Fruit fly (Drosophila melanogaster) whole organism, embryonic: ENCODE measurements around the gene CG5445.

Experiments used
- Adf1 ChIP-seq: fragments of 200-800 bp; sonication (Bioruptor generic); IDR thresholded peaks from 2 replicates; pipeline ENCODE4 v1.3.6; 2022; ENCODE audit warnings: missing biosample characterization, missing genetic modification characterization
- B-H1 ChIP-seq: fragments of 200-800 bp; sonication (Bioruptor generic); IDR thresholded peaks from 3 replicates; pipeline ENCODE4 v1.3.6; 2022; ENCODE audit warnings: missing biosample characterization, missing genetic modification characterization
- B-H2 ChIP-seq: fragments of 200-800 bp; sonication (Bioruptor generic); optimal IDR thresholded peaks from 2 replicates; lab custom pipeline; 2018; ENCODE audit warnings: missing biosample characterization, mild to moderate bottlenecking, missing genetic modification characterization
- BEAF-32 ChIP-seq: fragments of 200-800 bp; sonication (Bioruptor generic); optimal IDR thresholded peaks from 3 replicates; lab custom pipeline; 2017; ENCODE audit warnings: missing biosample characterization, missing genetic modification characterization, mild to moderate bottlenecking, moderate library complexity, missing genetic modification reagents
- Blimp-1 ChIP-seq: fragments of 200-800 bp; sonication (Bioruptor generic); optimal IDR thresholded peaks from 3 replicates; lab custom pipeline; 2018; ENCODE audit warnings: missing biosample characterization, missing genetic modification characterization, mild to moderate bottlenecking, moderate library complexity, missing genetic modification reagents
- CG10543 ChIP-seq: fragments of 200-800 bp; sonication (Bioruptor generic); optimal IDR thresholded peaks from 3 replicates; lab custom pipeline; 2017; ENCODE audit warnings: missing biosample characterization, mild to moderate bottlenecking, missing genetic modification characterization, moderate library complexity
- CG10979 ChIP-seq: fragments of 200-800 bp; sonication (Bioruptor generic); optimal IDR thresholded peaks from 2 replicates; lab custom pipeline; 2018; ENCODE audit warnings: missing biosample characterization, mild to moderate bottlenecking, missing genetic modification characterization, moderate library complexity
- CG11504 ChIP-seq: fragments of 200-800 bp; sonication (Bioruptor generic); optimal IDR thresholded peaks from 3 replicates; lab custom pipeline; 2019; ENCODE audit warnings: missing biosample characterization, mild to moderate bottlenecking, missing genetic modification characterization, moderate library complexity
- CG12071 ChIP-seq: fragments of 200-800 bp; sonication (Bioruptor generic); optimal IDR thresholded peaks from 3 replicates; lab custom pipeline; 2018; ENCODE audit warnings: missing biosample characterization, mild to moderate bottlenecking, missing genetic modification characterization
- CG12391 ChIP-seq: fragments of 200-800 bp; sonication (Bioruptor generic); optimal IDR thresholded peaks from 3 replicates; lab custom pipeline; 2018; ENCODE audit warnings: missing biosample characterization, mild to moderate bottlenecking, missing genetic modification characterization, moderate library complexity
- CG13424 ChIP-seq: fragments of 200-800 bp; sonication (Bioruptor generic); optimal IDR thresholded peaks from 2 replicates; lab custom pipeline; 2019; ENCODE audit warnings: missing biosample characterization, mild to moderate bottlenecking, missing genetic modification characterization, moderate library complexity
- CG14965 ChIP-seq: fragments of 200-800 bp; sonication (Bioruptor generic); optimal IDR thresholded peaks from 2 replicates; lab custom pipeline; 2016; ENCODE audit warnings: missing biosample characterization, missing genetic modification characterization, borderline replicate concordance
- CG17361 ChIP-seq: fragments of 200-800 bp; sonication (Bioruptor generic); IDR thresholded peaks from 3 replicates; pipeline ENCODE4 v1.3.6; 2022; ENCODE audit warnings: missing biosample characterization, missing genetic modification characterization
- CG18262 ChIP-seq: fragments of 200-800 bp; optimal IDR thresholded peaks from 3 replicates; lab custom pipeline; 2019; ENCODE audit warnings: missing biosample characterization, mild to moderate bottlenecking, missing genetic modification characterization, moderate library complexity
- CG2678 ChIP-seq: fragments of 200-800 bp; sonication (Bioruptor generic); optimal IDR thresholded peaks from 3 replicates; lab custom pipeline; 2019; ENCODE audit warnings: missing biosample characterization, mild to moderate bottlenecking, missing genetic modification characterization, moderate library complexity
- CG2712 ChIP-seq: fragments of 200-800 bp; optimal IDR thresholded peaks from 3 replicates; lab custom pipeline; 2019; ENCODE audit warnings: missing biosample characterization, mild to moderate bottlenecking, missing genetic modification characterization, moderate library complexity
- CG7839 ChIP-seq: fragments of 200-800 bp; sonication (Bioruptor generic); optimal IDR thresholded peaks from 3 replicates; lab custom pipeline; 2018; ENCODE audit warnings: missing biosample characterization, mild to moderate bottlenecking, missing genetic modification characterization, moderate library complexity
- CTCF ChIP-seq: fragments of 200-800 bp; sonication (Bioruptor generic); optimal IDR thresholded peaks from 2 replicates; lab custom pipeline; 2017; ENCODE audit warnings: missing biosample characterization, mild to moderate bottlenecking, missing genetic modification characterization, moderate library complexity
- CrebB ChIP-seq: fragments of 200-800 bp; sonication (Bioruptor generic); optimal IDR thresholded peaks from 3 replicates; lab custom pipeline; 2018; ENCODE audit warnings: missing biosample characterization, mild to moderate bottlenecking, missing genetic modification characterization
- H2.0 ChIP-seq: fragments of 200-800 bp; sonication (Bioruptor generic); IDR thresholded peaks from 2 replicates; pipeline ENCODE4 v1.3.6; 2022; ENCODE audit warnings: missing biosample characterization, missing genetic modification characterization
- HmgZ ChIP-seq: fragments of 200-800 bp; sonication (Bioruptor generic); optimal IDR thresholded peaks from 2 replicates; lab custom pipeline; 2018; ENCODE audit warnings: missing biosample characterization, mild to moderate bottlenecking, missing genetic modification characterization
- Lpt ChIP-seq: fragments of >200 bp; optimal IDR thresholded peaks from 2 replicates; lab custom pipeline; 2018; ENCODE audit warnings: missing biosample characterization, missing genetic modification characterization
- MESR4 ChIP-seq: fragments of 200-800 bp; sonication (Bioruptor generic); optimal IDR thresholded peaks from 2 replicates; lab custom pipeline; 2018; ENCODE audit warnings: missing biosample characterization, mild to moderate bottlenecking, missing genetic modification characterization, moderate library complexity
- Sox102F ChIP-seq: fragments of 200-800 bp; sonication (Bioruptor generic); optimal IDR thresholded peaks from 2 replicates; lab custom pipeline; 2018; ENCODE audit warnings: missing biosample characterization, mild to moderate bottlenecking, missing genetic modification characterization, moderate library complexity
- Spps ChIP-seq: fragments of 200-800 bp; sonication (Bioruptor generic); optimal IDR thresholded peaks from 2 replicates; lab custom pipeline; 2018; ENCODE audit warnings: missing biosample characterization, mild to moderate bottlenecking, missing genetic modification characterization
- Ssrp ChIP-seq: fragments of 200-800 bp; sonication (Bioruptor generic); optimal IDR thresholded peaks from 2 replicates; lab custom pipeline; 2018; ENCODE audit warnings: missing biosample characterization, mild to moderate bottlenecking, missing genetic modification characterization, moderate library complexity
- TFAM ChIP-seq: fragments of 200-800 bp; sonication (Bioruptor generic); optimal IDR thresholded peaks from 2 replicates; lab custom pipeline; 2017; ENCODE audit warnings: missing biosample characterization, missing genetic modification characterization, inconsistent platforms
- Xrp1 ChIP-seq: fragments of 200-800 bp; sonication (Bioruptor generic); IDR thresholded peaks from 2 replicates; pipeline ENCODE4 v1.3.6; 2022; ENCODE audit warnings: missing biosample characterization, missing genetic modification characterization
- bsh ChIP-seq, 2 experiments: fragments of 200-800 bp; sonication (Bioruptor generic); optimal IDR thresholded peaks; 2 replicates each; lab custom pipeline; 2017 to 2018; ENCODE audit warnings: mild to moderate bottlenecking in 2 of 2, missing biosample characterization in 2 of 2, missing genetic modification characterization in 2 of 2, moderate library complexity in 1 of 2
- dmrt11E ChIP-seq: fragments of 200-800 bp; sonication (Bioruptor generic); optimal IDR thresholded peaks from 3 replicates; lab custom pipeline; 2018; ENCODE audit warnings: missing biosample characterization, mild to moderate bottlenecking, missing genetic modification characterization, moderate library complexity
- dmrt99B ChIP-seq: fragments of 200-800 bp; sonication (Bioruptor generic); optimal IDR thresholded peaks from 2 replicates; lab custom pipeline; 2018; ENCODE audit warnings: missing biosample characterization, mild to moderate bottlenecking, missing genetic modification characterization, moderate library complexity
- dpn ChIP-seq, 2 experiments: fragments of 200-800 bp; sonication (Bioruptor generic); optimal IDR thresholded peaks; 3 replicates each; lab custom pipeline; 2016; ENCODE audit warnings: missing biosample characterization in 2 of 2, missing genetic modification characterization in 2 of 2
- ewg ChIP-seq: fragments of 200-800 bp; sonication (Bioruptor generic); optimal IDR thresholded peaks from 3 replicates; lab custom pipeline; 2017; ENCODE audit warnings: mild to moderate bottlenecking, missing biosample characterization, missing genetic modification reagents, missing genetic modification characterization
- fru ChIP-seq: fragments of >200 bp; optimal IDR thresholded peaks from 2 replicates; lab custom pipeline; 2017
- gcm ChIP-seq: fragments of 200-800 bp; sonication (Bioruptor generic); optimal IDR thresholded peaks from 2 replicates; lab custom pipeline; 2019; ENCODE audit warnings: missing biosample characterization, mild to moderate bottlenecking, missing genetic modification characterization, moderate library complexity
- gem ChIP-seq: fragments of 200-800 bp; sonication (Bioruptor generic); optimal IDR thresholded peaks from 2 replicates; lab custom pipeline; 2019; ENCODE audit warnings: missing biosample characterization, mild to moderate bottlenecking, missing genetic modification characterization, moderate library complexity
- grn ChIP-seq: fragments of 200-800 bp; sonication (Bioruptor generic); optimal IDR thresholded peaks from 3 replicates; lab custom pipeline; 2017; ENCODE audit warnings: missing biosample characterization, missing genetic modification characterization
- hkb ChIP-seq, 2 experiments: fragments of 200-800 bp in 1 of 2; fragments of >200 bp in 1 of 2; sonication (Bioruptor generic) in 1 of 2; IDR thresholded peaks in 1 of 2; optimal IDR thresholded peaks in 1 of 2; 2 replicates each; pipeline versions ENCODE4 v1.3.6 to Lab custom; 2017 to 2022; ENCODE audit warnings: missing biosample characterization in 1 of 2, missing genetic modification characterization in 1 of 2
- insv ChIP-seq, 2 experiments: fragments of 200-800 bp; sonication (Bioruptor generic); optimal IDR thresholded peaks; 3 replicates each; lab custom pipeline; 2016 to 2018; ENCODE audit warnings: missing biosample characterization in 2 of 2, missing genetic modification characterization in 2 of 2
- lola ChIP-seq, 3 experiments: fragments of >200 bp in 2 of 3; fragments of 200-800 bp in 1 of 3; sonication (Bioruptor generic) in 1 of 3; optimal IDR thresholded peaks; 2 replicates each; lab custom pipeline; 2017 to 2019; ENCODE audit warnings: missing biosample characterization in 3 of 3, missing genetic modification characterization in 3 of 3, mild to moderate bottlenecking in 1 of 3, moderate library complexity in 1 of 3
- pb ChIP-seq: fragments of 200-800 bp; sonication (Bioruptor generic); optimal IDR thresholded peaks from 3 replicates; lab custom pipeline; 2016; ENCODE audit warnings: missing biosample characterization, missing genetic modification characterization
- phol ChIP-seq: fragments of 200-800 bp; sonication (Bioruptor generic); optimal IDR thresholded peaks from 3 replicates; lab custom pipeline; 2018; ENCODE audit warnings: missing biosample characterization, mild to moderate bottlenecking, missing genetic modification characterization, moderate library complexity
- pzg ChIP-seq: fragments of 200-800 bp; sonication (Bioruptor generic); optimal IDR thresholded peaks from 3 replicates; lab custom pipeline; 2018; ENCODE audit warnings: missing biosample characterization, mild to moderate bottlenecking, missing genetic modification characterization, moderate library complexity
- shn ChIP-seq: fragments of 200-800 bp; sonication (Bioruptor generic); optimal IDR thresholded peaks from 3 replicates; lab custom pipeline; 2016; ENCODE audit warnings: missing biosample characterization, missing genetic modification characterization
- tin ChIP-seq: fragments of 200-800 bp; sonication (Bioruptor generic); optimal IDR thresholded peaks from 3 replicates; lab custom pipeline; 2016; ENCODE audit warnings: missing biosample characterization, missing genetic modification characterization
- trem ChIP-seq: fragments of 200-800 bp; optimal IDR thresholded peaks from 3 replicates; lab custom pipeline; 2019; ENCODE audit warnings: missing biosample characterization, mild to moderate bottlenecking, missing genetic modification characterization, moderate library complexity
- trh ChIP-seq: fragments of 200-800 bp; sonication (Bioruptor generic); optimal IDR thresholded peaks from 2 replicates; lab custom pipeline; 2016; ENCODE audit warnings: missing biosample characterization, missing genetic modification characterization
- unc-4 ChIP-seq: fragments of 200-800 bp; sonication (Bioruptor generic); IDR thresholded peaks from 2 replicates; pipeline ENCODE4 v1.3.6; 2022; ENCODE audit warnings: missing biosample characterization, missing genetic modification characterization; ENCODE audit not compliant: partially characterized antibody
- unpg ChIP-seq: fragments of 200-800 bp; sonication (Bioruptor generic); optimal IDR thresholded peaks from 3 replicates; lab custom pipeline; 2018; ENCODE audit warnings: missing biosample characterization, mild to moderate bottlenecking, missing genetic modification characterization, moderate library complexity

CG5445 gene

dm6 chrX:17308211-17308610 is 25.9 kb downstream of the CG5445 start (continued):
- TF ChIP-seq unc-4 (GFP tag; lab: Robert Waterston, UW) (no peak), gcm (GFP tag; lab: Kevin White, UChicago) (no peak), shn (GFP tag; lab: Kevin White, UChicago) (no peak), B-H1 (GFP tag; lab: Robert Waterston, UW) (no peak), fru (lab: Kevin White, UChicago) (no peak), dpn (GFP tag; optimal IDR thresholded peaks at IDR 0.05; lab: Kevin White, UChicago) (no peak), HmgZ (tag; lab: Kevin White, UChicago) (no peak), CG13424 (tag; lab: Kevin White, UChicago) (peak; percentile 17), CG2678 (tag; lab: Kevin White, UChicago) (peak; percentile 20), MESR4 (GFP tag; lab: Kevin White, UChicago) (no peak), tin (GFP tag; lab: Kevin White, UChicago) (no peak), gem (tag; lab: Kevin White, UChicago) (peak; percentile 63), CTCF (no peak), CG7839 (tag; lab: Kevin White, UChicago) (peak; percentile 24), B-H2 (no peak), bsh (GFP tag; optimal IDR thresholded peaks at IDR 0.05; lab: Kevin White, UChicago) (peak in 1 of 2 experiments; percentile 26), pzg (GFP tag; lab: Kevin White, UChicago) (no peak), Ssrp (peak; percentile 34), Blimp-1 (GFP tag; lab: Kevin White, UChicago) (peak; percentile 28), CG14965 (GFP tag; lab: Kevin White, UChicago) (no peak), trem (tag; lab: Kevin White, UChicago) (peak; percentile 2), Spps (tag; lab: Kevin White, UChicago) (no peak), lola (GFP tag; optimal IDR thresholded peaks at IDR 0.05; lab: Kevin White, UChicago) (peak in 1 of 3 experiments; percentile 45), Lpt (no peak), CG12391 (tag; lab: Kevin White, UChicago) (peak; percentile 21), dmrt11E (tag; lab: Kevin White, UChicago) (peak; percentile 24), hkb (optimal IDR thresholded peaks at IDR 0.05; lab: Kevin White, UChicago) (no peak), hkb (GFP tag; IDR thresholded peaks at IDR 0.05; lab: Robert Waterston, UW) (0 out of 2 replicates have a peak, but pooled peaks have one; percentile 12), trh (GFP tag; lab: Kevin White, UChicago) (no peak), Sox102F (GFP tag; lab: Kevin White, UChicago) (peak; percentile 37), dmrt99B (tag; lab: Kevin White, UChicago) (peak; percentile 44), grn (GFP tag; lab: Kevin White, UChicago) (no peak), Adf1 (no peak), insv (GFP tag; optimal IDR thresholded peaks at IDR 0.05; lab: Kevin White, UChicago) (no peak), BEAF-32 (GFP tag; lab: Kevin White, UChicago) (no peak), CG2712 (tag; lab: Kevin White, UChicago) (peak; percentile 46), TFAM (GFP tag; lab: Kevin White, UChicago) (no peak), unpg (GFP tag; lab: Kevin White, UChicago) (peak; percentile 15), pb (GFP tag; lab: Kevin White, UChicago) (no peak), CG11504 (tag; lab: Kevin White, UChicago) (peak; percentile 56), CG10543 (GFP tag; lab: Kevin White, UChicago) (no peak), CG10979 (peak; percentile 46), CrebB (no peak), CG18262 (tag; lab: Kevin White, UChicago) (peak; percentile 53), phol (peak; percentile 55), CG17361 (GFP tag; lab: Robert Waterston, UW) (peak; percentile 63; the same call in 2 of the 3 replicates), H2.0 (GFP tag; lab: Robert Waterston, UW) (no peak), Xrp1 (peak; percentile 38; the same call in 1 of the 2 replicates), CG12071 (no peak), ewg (GFP tag; lab: Kevin White, UChicago) (no peak)
